Worm (Caenorhabditis elegans) whole organism, late embryonic: ENCODE data around the gene ric-8.
"Not testable (repeated sequence)": the region's sequence is repeated elsewhere in the genome, so short reads cannot be mapped to it uniquely, and the experiment has no call there.

ENCODE experiments used
- Y22D7AL.16 ChIP-seq: sonication (generic microtip); optimal IDR thresholded peaks from 2 replicates; lab custom pipeline; 2016; ENCODE audit warnings: missing genetic modification characterization, missing compliant biosample characterization
- ahr-1 ChIP-seq: sonication (generic microtip); optimal IDR thresholded peaks from 2 replicates; lab custom pipeline; 2016; ENCODE audit warnings: missing genetic modification characterization, missing compliant biosample characterization
- ceh-14 ChIP-seq: sonication (generic microtip); optimal IDR thresholded peaks from 2 replicates; lab custom pipeline; 2016; ENCODE audit warnings: missing genotype, missing genetic modification characterization, missing compliant biosample characterization
- ceh-18 ChIP-seq: sonication (generic microtip); optimal IDR thresholded peaks from 2 replicates; lab custom pipeline; 2016; ENCODE audit warnings: missing genetic modification characterization, missing compliant biosample characterization
- ceh-2 ChIP-seq: sonication (generic microtip); optimal IDR thresholded peaks from 2 replicates; lab custom pipeline; 2016; ENCODE audit warnings: missing genotype, missing genetic modification characterization, missing compliant biosample characterization
- ceh-24 ChIP-seq: sonication (generic microtip); optimal IDR thresholded peaks from 2 replicates; lab custom pipeline; 2016; ENCODE audit warnings: mild to moderate bottlenecking, missing genetic modification characterization, missing compliant biosample characterization
- ceh-30 ChIP-seq: fragments of 150-350 bp; optimal IDR thresholded peaks from 2 replicates; lab custom pipeline; 2014; ENCODE audit warnings: missing biosample characterization, missing genetic modification characterization
- ceh-34 ChIP-seq: sonication (generic microtip); optimal IDR thresholded peaks from 2 replicates; lab custom pipeline; 2016; ENCODE audit warnings: mild to moderate bottlenecking, missing genetic modification characterization, missing compliant biosample characterization
- ceh-48 ChIP-seq: sonication (generic microtip); optimal IDR thresholded peaks from 2 replicates; lab custom pipeline; 2016; ENCODE audit warnings: missing genetic modification characterization, inconsistent platforms, missing compliant biosample characterization
- dmd-4 ChIP-seq: sonication (generic microtip); optimal IDR thresholded peaks from 2 replicates; lab custom pipeline; 2016; ENCODE audit warnings: borderline replicate concordance, missing genetic modification characterization, missing compliant biosample characterization
- elt-4 ChIP-seq: sonication (generic microtip); optimal IDR thresholded peaks from 2 replicates; lab custom pipeline; 2016; ENCODE audit warnings: missing genetic modification characterization, missing compliant biosample characterization
- fax-1 ChIP-seq: sonication (generic microtip); optimal IDR thresholded peaks from 2 replicates; lab custom pipeline; 2016; ENCODE audit warnings: missing genotype, missing genetic modification characterization, missing compliant biosample characterization
- fkh-10 ChIP-seq: fragments of 150-350 bp; optimal IDR thresholded peaks from 2 replicates; lab custom pipeline; 2014; ENCODE audit warnings: missing biosample characterization, missing genetic modification reagents, missing genetic modification characterization
- hlh-6 ChIP-seq: sonication (generic microtip); optimal IDR thresholded peaks from 2 replicates; lab custom pipeline; 2016; ENCODE audit warnings: missing genotype, missing genetic modification characterization, missing compliant biosample characterization
- hlh-8 ChIP-seq: sonication (generic microtip); optimal IDR thresholded peaks from 2 replicates; lab custom pipeline; 2016; ENCODE audit warnings: missing genotype, missing genetic modification characterization, missing compliant biosample characterization
- lim-6 ChIP-seq: sonication (generic microtip); optimal IDR thresholded peaks from 2 replicates; lab custom pipeline; 2016; ENCODE audit warnings: missing genetic modification characterization, missing compliant biosample characterization
- madf-2 ChIP-seq: sonication (generic microtip); optimal IDR thresholded peaks from 2 replicates; lab custom pipeline; 2017; ENCODE audit warnings: missing genetic modification characterization, missing compliant biosample characterization
- mec-3 ChIP-seq: sonication (generic microtip); optimal IDR thresholded peaks from 2 replicates; lab custom pipeline; 2016; ENCODE audit warnings: borderline replicate concordance, missing genetic modification characterization, missing compliant biosample characterization
- nfya-1 ChIP-seq: sonication (generic microtip); optimal IDR thresholded peaks from 2 replicates; lab custom pipeline; 2017; ENCODE audit warnings: missing genetic modification characterization, mild to moderate bottlenecking, missing compliant biosample characterization, antibody characterized with exemption, moderate library complexity
- nhr-232 ChIP-seq: sonication (generic microtip); optimal IDR thresholded peaks from 2 replicates; lab custom pipeline; 2016; ENCODE audit warnings: missing genetic modification characterization, missing compliant biosample characterization
- pat-9 ChIP-seq: fragments of 200-800 bp; sonication (Bioruptor generic); optimal IDR thresholded peaks from 2 replicates; lab custom pipeline; 2018; ENCODE audit warnings: mild to moderate bottlenecking, missing genetic modification characterization, moderate library complexity, missing compliant biosample characterization
- pha-4 ChIP-seq: fragments of 150-350 bp; optimal IDR thresholded peaks from 2 replicates; lab custom pipeline; 2018; ENCODE audit warnings: missing biosample characterization, missing genetic modification reagents, missing genetic modification characterization
- pqm-1 ChIP-seq: sonication (generic microtip); optimal IDR thresholded peaks from 2 replicates; lab custom pipeline; 2016; ENCODE audit warnings: missing genetic modification characterization, missing compliant biosample characterization
- pros-1 ChIP-seq: fragments of 150-350 bp; optimal IDR thresholded peaks from 2 replicates; lab custom pipeline; 2014; ENCODE audit warnings: missing biosample characterization, missing genetic modification reagents, missing genetic modification characterization
- ref-2 ChIP-seq: sonication (generic microtip); optimal IDR thresholded peaks from 2 replicates; lab custom pipeline; 2016; ENCODE audit warnings: missing genetic modification characterization, missing compliant biosample characterization
- rnt-1 ChIP-seq: sonication (generic microtip); optimal IDR thresholded peaks from 2 replicates; lab custom pipeline; 2016; ENCODE audit warnings: missing genetic modification characterization, missing compliant biosample characterization
- tbx-2 ChIP-seq: sonication (generic microtip); optimal IDR thresholded peaks from 2 replicates; lab custom pipeline; 2016; ENCODE audit warnings: missing genetic modification characterization, missing compliant biosample characterization
- unc-42 ChIP-seq: sonication (generic microtip); optimal IDR thresholded peaks from 2 replicates; lab custom pipeline; 2016; ENCODE audit warnings: missing genotype, missing genetic modification characterization, missing compliant biosample characterization
- unc-55 ChIP-seq: sonication (generic microtip); optimal IDR thresholded peaks from 2 replicates; lab custom pipeline; 2017; ENCODE audit warnings: missing biosample characterization, missing genetic modification reagents, missing genetic modification characterization
- unc-86 ChIP-seq: sonication (generic microtip); optimal IDR thresholded peaks from 2 replicates; lab custom pipeline; 2016; ENCODE audit warnings: missing genetic modification characterization, missing compliant biosample characterization

The ric-8 gene

ce11 chrIV:2664901-2665201 lies 22.1 kb downstream of the ric-8 start:
- TF ChIP-seq mec-3 (tag; lab: Kevin White, UChicago) (no peak), lim-6 (tag; lab: Kevin White, UChicago) (no peak), ceh-48 (tag; lab: Kevin White, UChicago) (no peak), madf-2 (tag; lab: Kevin White, UChicago) (no peak), fax-1 (no peak), pros-1 (tag; lab: Kevin White, UChicago) (no peak), fkh-10 (GFP tag; lab: Kevin White, UChicago) (no peak)

DNA sequence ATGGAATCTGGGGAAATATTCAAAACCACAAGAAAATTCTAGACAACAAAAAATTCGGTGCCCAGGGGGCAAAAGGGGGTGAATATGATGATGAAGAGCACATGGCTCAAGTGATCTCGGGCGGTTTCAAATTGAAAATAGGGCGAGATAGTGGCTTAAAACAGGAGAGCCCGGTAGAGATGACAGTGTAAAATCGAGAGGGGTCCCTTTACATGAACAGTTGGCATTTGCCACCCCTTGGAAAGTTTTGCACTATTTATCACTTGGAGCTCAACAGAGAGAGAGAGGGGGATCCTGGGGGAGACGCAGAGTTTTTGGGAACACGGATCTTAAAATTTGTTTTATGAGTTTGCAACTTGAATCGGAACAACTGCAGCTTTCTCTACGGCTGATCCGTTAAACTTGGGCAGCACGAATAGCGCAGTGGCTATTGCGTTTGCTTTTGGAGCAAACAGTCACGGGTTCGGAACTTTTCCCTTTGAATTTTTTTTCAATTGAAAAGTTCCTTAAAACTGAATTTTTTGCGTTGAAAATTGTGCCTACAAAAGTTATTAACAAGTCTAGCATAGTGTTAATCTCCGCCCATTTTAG lies 22.7 kb downstream of the ric-8 start:
- TF ChIP-seq hlh-8 (tag; lab: Kevin White, UChicago) (peak; percentile 12), ceh-30 (tag; lab: Kevin White, UChicago) (peak; percentile 14), ceh-18 (tag; lab: Kevin White, UChicago) (peak; percentile 64), unc-55 (GFP tag; lab: Kevin White, UChicago) (peak; percentile 32), pat-9 (tag; lab: Kevin White, UChicago) (peak; percentile 13), nfya-1 (tag; lab: Kevin White, UChicago) (no peak), ref-2 (tag; lab: Kevin White, UChicago) (peak; percentile 14), ceh-34 (tag; lab: Kevin White, UChicago) (peak; percentile 27), ahr-1 (no peak), rnt-1 (tag; lab: Kevin White, UChicago) (peak; percentile 63)

DNA sequence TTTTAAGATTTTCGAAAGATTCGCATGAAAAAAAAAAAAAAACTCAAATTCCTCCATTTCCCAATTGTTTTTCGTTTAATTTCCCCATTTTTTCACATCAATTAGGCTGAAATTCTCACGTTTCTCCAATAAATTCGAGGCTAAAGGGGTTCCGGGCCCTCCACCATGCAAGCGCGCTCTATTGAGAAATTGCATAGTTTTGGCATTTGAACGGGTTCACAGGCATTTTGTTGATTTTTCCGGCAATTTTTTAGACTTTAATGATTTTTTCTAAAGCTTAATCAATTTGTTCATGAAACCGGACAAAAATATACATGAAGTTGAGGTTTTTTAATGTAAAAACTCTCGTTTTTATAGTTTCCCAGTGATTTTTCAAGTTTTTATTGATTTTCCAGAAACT lies 23.4 kb downstream of the ric-8 start:
- no peak for TF ChIP-seq ceh-2 (tag; lab: Kevin White, UChicago)
- no peak for TF ChIP-seq ceh-24
- no peak for TF ChIP-seq Y22D7AL.16 (tag; lab: Kevin White, UChicago)
- TF ChIP-seq ceh-30 (tag; lab: Kevin White, UChicago), result no peak
- TF ChIP-seq elt-4, result no peak
- TF ChIP-seq ahr-1, result no peak
- TF ChIP-seq unc-42 (tag; lab: Kevin White, UChicago), result no peak

- TF ChIP-seq tbx-2 (tag; lab: Kevin White, UChicago) (no peak), ceh-14 (tag; lab: Kevin White, UChicago) (no peak), hlh-6 (tag; lab: Kevin White, UChicago) (no peak)
- TF ChIP-seq, all 69 proteins: peak for 0
Measured at ce11 chrIV:2666586-2667100, 23.9 kb downstream of the ric-8 start, which contains the start of gene Y69A2AR.1. Y69A2AR.1 (plus strand) TSS chrIV:2667050.

DNA sequence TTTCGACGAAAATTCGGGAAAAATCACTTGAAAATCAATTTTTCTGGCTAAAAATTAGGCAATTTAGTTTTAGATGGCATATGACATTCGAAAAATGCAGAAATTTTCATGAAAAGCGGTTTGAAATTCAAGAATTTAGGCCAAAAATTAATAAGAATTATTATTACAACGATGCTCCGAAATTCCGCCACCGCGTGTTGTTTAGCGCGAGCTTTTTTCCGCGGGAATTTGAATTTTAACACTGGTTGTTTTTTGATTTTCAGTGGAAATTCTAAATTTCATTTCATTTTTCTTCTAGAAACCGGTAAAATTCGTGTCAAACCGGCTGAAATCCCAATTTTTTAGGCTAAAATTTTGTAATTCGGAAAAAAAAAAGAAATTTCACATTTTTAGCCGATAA lies 27.9 kb downstream of the ric-8 start:
- TF ChIP-seq pha-4 (tag; lab: Kevin White, UChicago), result no peak
- TF ChIP-seq tbx-2 (tag; lab: Kevin White, UChicago), result no peak
- no peak for TF ChIP-seq hlh-6 (tag; lab: Kevin White, UChicago)

DNA sequence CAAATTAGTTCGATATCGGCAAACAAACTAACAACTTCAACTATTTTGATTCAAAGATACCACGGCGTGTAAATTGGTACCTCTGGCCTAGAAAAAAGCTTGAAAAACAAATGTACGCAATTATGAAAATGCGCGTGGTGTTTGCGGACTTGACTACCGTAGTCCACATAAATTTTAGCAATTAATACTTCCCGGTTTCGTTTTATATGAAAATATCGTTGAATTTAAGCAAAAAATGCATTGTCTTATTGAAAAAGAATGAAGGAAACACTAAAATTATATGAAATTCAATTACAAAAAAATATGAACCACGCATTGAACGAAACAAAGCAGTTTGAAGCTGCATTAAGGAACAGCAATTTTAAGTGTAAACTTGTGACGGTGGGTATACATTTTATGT lies 32.1 kb downstream of the ric-8 start, which contains the start of gene gpx-4:
gpx-4 (minus strand) TSS at position 101 of the 400 bp plus-strand sequence.
- not testable (repeated sequence) for TF ChIP-seq pqm-1, ceh-2, unc-86 (tag; lab: Kevin White, UChicago)

- TF ChIP-seq ref-2 (tag; lab: Kevin White, UChicago), result no peak
- peak; percentile 40 for TF ChIP-seq ceh-30 (tag; lab: Kevin White, UChicago)
- no peak for TF ChIP-seq dmd-4
- peak; percentile 20 for TF ChIP-seq unc-86 (tag; lab: Kevin White, UChicago)
- peak; percentile 74 for TF ChIP-seq nfya-1 (tag; lab: Kevin White, UChicago)
- no peak for TF ChIP-seq pros-1 (tag; lab: Kevin White, UChicago)
- TF ChIP-seq ceh-34 (tag; lab: Kevin White, UChicago), result peak; percentile 18
- TF ChIP-seq unc-42 (tag; lab: Kevin White, UChicago), result peak; percentile 58
- TF ChIP-seq nhr-232 (tag; lab: Kevin White, UChicago), result no peak
Measured at ce11 chrIV:2676281-2676680, 33.5 kb downstream of the ric-8 start, which contains the start of gene Y94H6A.3. Y94H6A.3 (plus strand) TSS chrIV:2676512.
